Worm (Caenorhabditis elegans): ENCODE data around the gene fbxc-48.
A peak's percentile ranks its signal among the peaks of the same experiment; 100 is the strongest.

The fbxc-48 gene

DNA sequence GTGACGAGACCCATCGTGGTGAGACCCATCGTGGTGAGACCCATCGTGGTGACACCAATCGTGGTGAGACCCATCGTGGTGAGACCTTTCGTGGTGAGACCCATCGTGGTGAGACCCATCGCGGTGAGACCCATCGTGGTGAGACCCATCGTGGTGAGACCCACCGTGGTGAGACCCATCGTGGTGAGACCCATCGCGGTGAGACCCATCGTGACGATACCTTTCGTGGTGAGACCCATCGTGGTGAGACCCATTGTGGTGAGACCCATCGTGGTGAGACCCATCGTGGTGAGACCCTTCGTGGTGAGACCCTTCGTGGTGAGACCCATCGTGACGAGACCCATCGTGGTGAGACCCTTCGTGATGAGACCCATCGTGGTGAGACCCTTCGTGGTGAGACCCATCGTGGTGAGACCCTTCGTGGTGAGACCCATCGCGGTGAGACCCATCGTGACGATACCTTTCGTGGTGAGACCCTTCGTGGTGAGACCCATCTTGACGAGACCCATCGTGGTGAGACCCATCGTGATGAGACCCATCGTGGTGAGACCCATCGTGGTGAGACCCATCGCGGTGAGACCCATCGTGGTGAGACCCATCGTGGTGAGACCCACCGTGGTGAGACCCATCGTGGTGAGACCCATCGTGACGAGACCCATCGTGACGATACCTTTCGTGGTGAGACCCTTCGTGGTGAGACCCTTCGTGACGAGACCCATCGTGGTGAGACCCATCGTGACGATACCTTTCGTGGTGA is 43.8 kb downstream of the fbxc-48 start:
- TF ChIP-seq F44E2.7 (GFP tag; IDR thresholded peaks at IDR 0.05) (peak; percentile 83), mdt-29 (GFP tag; IDR thresholded peaks at IDR 0.05) (peak; percentile 55; the same call in 1 of the 2 replicates), Y75B8A.6 (GFP tag; IDR thresholded peaks at IDR 0.05) (peak; percentile 59; the same call in 1 of the 2 replicates), T26A8.4 (GFP tag; IDR thresholded peaks at IDR 0.05) (peak; percentile 53; the same call in 1 of the 2 replicates), snpc-1.2 (GFP tag; IDR thresholded peaks at IDR 0.05) (0 out of 2 replicates have a peak, but pooled peaks have one; percentile 36), tra-1 (GFP tag; IDR thresholded peaks at IDR 0.05) (0 out of 2 replicates have a peak, but pooled peaks have one; percentile 7), egl-43 (GFP tag; IDR thresholded peaks at IDR 0.05) (peak; percentile 75), D1046.2 (GFP tag; IDR thresholded peaks at IDR 0.05) (peak; percentile 77; the same call in 1 of the 2 replicates), nhr-42 (GFP tag; IDR thresholded peaks at IDR 0.05) (peak; percentile 64; the same call in 1 of the 2 replicates), arid-1 (GFP tag; conservative IDR thresholded peaks at IDR 0.05) (peak; percentile 54; the same call in 1 of the 2 replicates), dmd-6 (GFP tag; IDR thresholded peaks at IDR 0.05) (peak; percentile 16; the same call in 1 of the 2 replicates), Y48G9A.11 (GFP tag; IDR thresholded peaks at IDR 0.05) (peak; percentile 17; the same call in 1 of the 2 replicates), Y105C5A.15 (GFP tag; IDR thresholded peaks at IDR 0.05) (peak; percentile 77; the same call in 1 of the 2 replicates), F26F4.8 (GFP tag; conservative IDR thresholded peaks at IDR 0.05) (peak; percentile 85; the same call in 1 of the 2 replicates), zfp-3 (GFP tag; conservative IDR thresholded peaks at IDR 0.05) (0 out of 2 replicates have a peak, but pooled peaks have one; percentile 20), dmd-8 (GFP tag; IDR thresholded peaks at IDR 0.05) (peak; percentile 73; the same call in 1 of the 2 replicates), mxl-2 (GFP tag; conservative IDR thresholded peaks at IDR 0.05) (peak; percentile 50; the same call in 1 of the 2 replicates), ceh-44 (GFP tag; IDR thresholded peaks at IDR 0.05) (peak; percentile 63; the same call in 1 of the 2 replicates), lim-7 (GFP tag; IDR thresholded peaks at IDR 0.05) (peak; percentile 87), set-16 (GFP tag; IDR thresholded peaks at IDR 0.05) (peak; percentile 91), madf-5 (GFP tag; IDR thresholded peaks at IDR 0.05) (peak; percentile 81 to 89; a peak in 3 of 4 replicates), madf-9 (GFP tag; conservative IDR thresholded peaks at IDR 0.05) (peak; percentile 69)

ce11 chrII:695079-695478 is 45.6 kb downstream of the fbxc-48 start:
- peak; percentile 50 for TF ChIP-seq php-3 (GFP tag; IDR thresholded peaks at IDR 0.05)
- peak; percentile 73 for TF ChIP-seq lim-7 (GFP tag; IDR thresholded peaks at IDR 0.05)
- peak; percentile 65; the same call in 1 of the 2 replicates for TF ChIP-seq dmd-9 (GFP tag; IDR thresholded peaks at IDR 0.05)
- TF ChIP-seq madf-9 (GFP tag; conservative IDR thresholded peaks at IDR 0.05): peak; percentile 49; the same call in 1 of the 2 replicates
- 0 out of 2 replicates have a peak, but pooled peaks have one; percentile 54 for TF ChIP-seq D1046.2 (GFP tag; IDR thresholded peaks at IDR 0.05)
- TF ChIP-seq dmd-8 (GFP tag; IDR thresholded peaks at IDR 0.05): peak; percentile 86; the same call in 1 of the 2 replicates
- TF ChIP-seq F26F4.8 (GFP tag; conservative IDR thresholded peaks at IDR 0.05): 0 out of 2 replicates have a peak, but pooled peaks have one; percentile 63
- 0 out of 2 replicates have a peak, but pooled peaks have one; percentile 19 for TF ChIP-seq arid-1 (GFP tag; conservative IDR thresholded peaks at IDR 0.05)
- peak; percentile 86 for TF ChIP-seq egl-43 (GFP tag; IDR thresholded peaks at IDR 0.05)
- 0 out of 2 replicates have a peak, but pooled peaks have one; percentile 35 for TF ChIP-seq lin-1 (GFP tag; IDR thresholded peaks at IDR 0.05)
- TF ChIP-seq tag-97 (GFP tag; IDR thresholded peaks at IDR 0.05): peak; percentile 74; the same call in 1 of the 2 replicates
- TF ChIP-seq mdt-29 (GFP tag; IDR thresholded peaks at IDR 0.05): peak; percentile 68; the same call in 1 of the 2 replicates
- peak; percentile 36; the same call in 1 of the 2 replicates for TF ChIP-seq vab-7 (GFP tag; IDR thresholded peaks at IDR 0.05)
- TF ChIP-seq madf-5 (GFP tag; IDR thresholded peaks at IDR 0.05): peak; percentile 70 to 92; a peak in 3 of 4 replicates
- TF ChIP-seq mxl-2 (GFP tag; conservative IDR thresholded peaks at IDR 0.05): 0 out of 2 replicates have a peak, but pooled peaks have one; percentile 47
- peak; percentile 52; the same call in 1 of the 2 replicates for TF ChIP-seq ceh-44 (GFP tag; IDR thresholded peaks at IDR 0.05)
- TF ChIP-seq F44E2.7 (GFP tag; IDR thresholded peaks at IDR 0.05): peak; percentile 89; the same call in 1 of the 2 replicates
- 0 out of 2 replicates have a peak, but pooled peaks have one; percentile 54 for TF ChIP-seq snpc-1.2 (GFP tag; IDR thresholded peaks at IDR 0.05)
- TF ChIP-seq set-16 (GFP tag; IDR thresholded peaks at IDR 0.05): peak; percentile 66

- TF ChIP-seq skn-1 (tag; optimal IDR thresholded peaks at IDR 0.05) (no peak), saeg-2 (GFP tag; IDR thresholded peaks at IDR 0.05) (no peak), aly-2 (tag; optimal IDR thresholded peaks at IDR 0.05) (no peak), jun-1 (tag; optimal IDR thresholded peaks at IDR 0.05) (no peak), arid-1 (GFP tag; conservative IDR thresholded peaks at IDR 0.05) (no peak), tag-97 (GFP tag; IDR thresholded peaks at IDR 0.05) (no peak), F44E2.7 (GFP tag; IDR thresholded peaks at IDR 0.05) (no peak)
Observed at ce11 chrII:691550-691949, 49.2 kb downstream of the fbxc-48 start, which contains the start of gene T02H6.3. Gene T02H6.3, plus strand, starts transcription at chrII:691850.
